Fruit fly (Drosophila melanogaster) whole organism, embryonic: Measurements from ENCODE around the gene CG32772.

Experiments
- Adf1 ChIP-seq: fragments of 200-800 bp; sonication (Bioruptor generic); IDR thresholded peaks from 2 replicates; pipeline ENCODE4 v1.3.6; 2022; ENCODE audit warnings: missing biosample characterization, missing genetic modification characterization
- Antp ChIP-seq: fragments of 200-800 bp; sonication (Bioruptor generic); optimal IDR thresholded peaks from 3 replicates; lab custom pipeline; 2016; ENCODE audit warnings: missing biosample characterization, missing genetic modification characterization
- Awh ChIP-seq: fragments of 200-800 bp; sonication (Bioruptor generic); IDR thresholded peaks from 2 replicates; pipeline ENCODE4, ENCODE4 v1.3.6; 2022; ENCODE audit warnings: missing biosample characterization, missing genetic modification characterization
- CG10366 ChIP-seq: fragments of 200-800 bp; sonication (Bioruptor generic); IDR thresholded peaks from 2 replicates; pipeline ENCODE4 v1.3.6; 2022; ENCODE audit warnings: missing biosample characterization, missing genetic modification characterization
- CG10979 ChIP-seq: fragments of 200-800 bp; sonication (Bioruptor generic); optimal IDR thresholded peaks from 2 replicates; lab custom pipeline; 2018; ENCODE audit warnings: missing biosample characterization, mild to moderate bottlenecking, missing genetic modification characterization, moderate library complexity
- CG12071 ChIP-seq: fragments of 200-800 bp; sonication (Bioruptor generic); optimal IDR thresholded peaks from 3 replicates; lab custom pipeline; 2018; ENCODE audit warnings: missing biosample characterization, mild to moderate bottlenecking, missing genetic modification characterization
- CG12299 ChIP-seq: fragments of 200-800 bp; sonication (Bioruptor generic); optimal IDR thresholded peaks from 2 replicates; lab custom pipeline; 2018; ENCODE audit warnings: missing biosample characterization, mild to moderate bottlenecking, missing genetic modification characterization
- CG12769 ChIP-seq: fragments of 200-800 bp; sonication (Bioruptor generic); optimal IDR thresholded peaks from 2 replicates; lab custom pipeline; 2019; ENCODE audit warnings: missing biosample characterization, mild to moderate bottlenecking, missing genetic modification characterization, moderate library complexity
- CG14441 ChIP-seq: fragments of 200-800 bp; sonication (Bioruptor generic); IDR thresholded peaks from 2 replicates; pipeline ENCODE4 v1.3.6; 2022; ENCODE audit warnings: missing biosample characterization, missing genetic modification characterization
- CG15479 ChIP-seq: fragments of 200-800 bp; sonication (Bioruptor generic); optimal IDR thresholded peaks from 3 replicates; lab custom pipeline; 2019; ENCODE audit warnings: missing biosample characterization, mild to moderate bottlenecking, missing genetic modification characterization, moderate library complexity
- CG1792 ChIP-seq: fragments of 200-800 bp; sonication (Bioruptor generic); optimal IDR thresholded peaks from 2 replicates; lab custom pipeline; 2016; ENCODE audit warnings: missing biosample characterization, missing genetic modification characterization
- CG18599 ChIP-seq: fragments of 200-800 bp; sonication (Bioruptor generic); optimal IDR thresholded peaks from 3 replicates; lab custom pipeline; 2017; ENCODE audit warnings: missing biosample characterization, missing genetic modification characterization, mild to moderate bottlenecking, moderate library complexity, missing genetic modification reagents
- CG32767 ChIP-seq: fragments of 200-800 bp; sonication (Bioruptor generic); IDR thresholded peaks from 2 replicates; pipeline ENCODE4 v1.3.6; 2022; ENCODE audit warnings: missing biosample characterization, missing genetic modification characterization
- CG4707 ChIP-seq: fragments of 200-800 bp; sonication (Bioruptor generic); optimal IDR thresholded peaks from 2 replicates; lab custom pipeline; 2018; ENCODE audit warnings: missing biosample characterization, mild to moderate bottlenecking, missing genetic modification characterization, moderate library complexity
- CG6254 ChIP-seq: fragments of 200-800 bp; sonication (Bioruptor generic); optimal IDR thresholded peaks from 3 replicates; lab custom pipeline; 2017; ENCODE audit warnings: mild to moderate bottlenecking, missing biosample characterization, missing genetic modification reagents, missing genetic modification characterization
- CG6272 ChIP-seq: fragments of 200-800 bp; sonication (Bioruptor generic); IDR thresholded peaks from 2 replicates; pipeline ENCODE4 v1.3.6; 2022; ENCODE audit warnings: missing biosample characterization, missing genetic modification characterization
- CG7357 ChIP-seq: fragments of 200-800 bp; sonication (Bioruptor generic); IDR thresholded peaks from 3 replicates; pipeline ENCODE4 v1.3.6; 2022; ENCODE audit warnings: missing biosample characterization, missing genetic modification characterization
- CG7556 ChIP-seq: fragments of 200-800 bp; sonication (Bioruptor generic); optimal IDR thresholded peaks from 2 replicates; lab custom pipeline; 2017; ENCODE audit warnings: missing biosample characterization, mild to moderate bottlenecking, missing genetic modification characterization
- CG7745 ChIP-seq: fragments of 200-800 bp; sonication (Bioruptor generic); optimal IDR thresholded peaks from 2 replicates; lab custom pipeline; 2018; ENCODE audit warnings: missing biosample characterization, mild to moderate bottlenecking, missing genetic modification characterization, moderate library complexity
- CG9727 ChIP-seq: fragments of 200-800 bp; sonication (Bioruptor generic); optimal IDR thresholded peaks from 3 replicates; lab custom pipeline; 2017; ENCODE audit warnings: missing biosample characterization, mild to moderate bottlenecking, missing genetic modification characterization
- D19B ChIP-seq: fragments of 200-800 bp; sonication (Bioruptor generic); optimal IDR thresholded peaks from 2 replicates; lab custom pipeline; 2017; ENCODE audit warnings: missing biosample characterization, mild to moderate bottlenecking, missing genetic modification characterization
- Doc3 ChIP-seq: fragments of 200-800 bp; sonication (Bioruptor generic); IDR thresholded peaks from 3 replicates; pipeline ENCODE4 v1.3.6; 2022; ENCODE audit warnings: missing biosample characterization, missing genetic modification characterization; ENCODE audit not compliant: partially characterized antibody
- Fer1 ChIP-seq: fragments of 200-800 bp; sonication (Bioruptor generic); optimal IDR thresholded peaks from 2 replicates; lab custom pipeline; 2017; ENCODE audit warnings: missing biosample characterization, mild to moderate bottlenecking, missing genetic modification characterization
- HHEX ChIP-seq: fragments of 200-800 bp; sonication (Bioruptor generic); optimal IDR thresholded peaks from 3 replicates; lab custom pipeline; 2017; ENCODE audit warnings: missing biosample characterization, mild to moderate bottlenecking, missing genetic modification characterization, missing genetic modification reagents
- HLH3B ChIP-seq: fragments of 200-800 bp; sonication (Bioruptor generic); IDR thresholded peaks from 2 replicates; pipeline ENCODE4 v1.3.6; 2022; ENCODE audit warnings: missing biosample characterization, missing genetic modification characterization
- HmgZ ChIP-seq: fragments of 200-800 bp; sonication (Bioruptor generic); optimal IDR thresholded peaks from 2 replicates; lab custom pipeline; 2018; ENCODE audit warnings: missing biosample characterization, mild to moderate bottlenecking, missing genetic modification characterization
- MBD-R2 ChIP-seq: fragments of 200-800 bp; sonication (Bioruptor generic); IDR thresholded peaks from 2 replicates; pipeline ENCODE4 v1.3.6; 2022; ENCODE audit warnings: missing biosample characterization, missing genetic modification characterization
- MTF-1 ChIP-seq: fragments of 200-800 bp; sonication (Bioruptor generic); optimal IDR thresholded peaks from 2 replicates; lab custom pipeline; 2018; ENCODE audit warnings: missing biosample characterization, mild to moderate bottlenecking, missing genetic modification characterization, borderline replicate concordance
- NC2α ChIP-seq: fragments of 200-800 bp; sonication (Bioruptor generic); optimal IDR thresholded peaks from 2 replicates; lab custom pipeline; 2016; ENCODE audit warnings: missing biosample characterization, missing genetic modification characterization
- Neu2 ChIP-seq: fragments of 200-800 bp; sonication (Bioruptor generic); optimal IDR thresholded peaks from 3 replicates; lab custom pipeline; 2016; ENCODE audit warnings: missing biosample characterization, missing genetic modification characterization, borderline replicate concordance
- Six4 ChIP-seq: fragments of 200-800 bp; sonication (Bioruptor generic); optimal IDR thresholded peaks from 2 replicates; lab custom pipeline; 2016; ENCODE audit warnings: missing biosample characterization, missing genetic modification characterization
- Ssrp ChIP-seq: fragments of 200-800 bp; sonication (Bioruptor generic); optimal IDR thresholded peaks from 2 replicates; lab custom pipeline; 2018; ENCODE audit warnings: missing biosample characterization, mild to moderate bottlenecking, missing genetic modification characterization, moderate library complexity
- Vsx1 ChIP-seq: fragments of 200-800 bp; sonication (Bioruptor generic); optimal IDR thresholded peaks from 2 replicates; lab custom pipeline; 2017; ENCODE audit warnings: missing biosample characterization, mild to moderate bottlenecking, missing genetic modification characterization, missing genetic modification reagents
- ap ChIP-seq: fragments of 200-800 bp; sonication (Bioruptor generic); IDR thresholded peaks from 2 replicates; pipeline ENCODE4 v1.3.6; 2022; ENCODE audit warnings: missing biosample characterization, missing genetic modification characterization
- ara ChIP-seq: fragments of 200-800 bp; sonication (Bioruptor generic); IDR thresholded peaks from 2 replicates; pipeline ENCODE4 v1.3.6; 2022; ENCODE audit warnings: missing biosample characterization, missing genetic modification characterization
- ash1 ChIP-seq: fragments of 200-800 bp; sonication (Bioruptor generic); optimal IDR thresholded peaks from 2 replicates; lab custom pipeline; 2018; ENCODE audit warnings: missing biosample characterization, mild to moderate bottlenecking, missing genetic modification characterization
- cato ChIP-seq: fragments of 200-800 bp; sonication (Bioruptor generic); optimal IDR thresholded peaks from 2 replicates; lab custom pipeline; 2016; ENCODE audit warnings: missing biosample characterization, missing genetic modification characterization, borderline replicate concordance
- dimm ChIP-seq: fragments of 200-800 bp; sonication (Bioruptor generic); IDR thresholded peaks from 2 replicates; pipeline ENCODE4 v1.3.6; 2022; ENCODE audit warnings: missing biosample characterization, missing genetic modification characterization
- disco-r ChIP-seq: fragments of 200-800 bp; sonication (Bioruptor generic); optimal IDR thresholded peaks from 2 replicates; lab custom pipeline; 2016; ENCODE audit warnings: missing biosample characterization, missing genetic modification characterization
- fu2 ChIP-seq: fragments of 200-800 bp; sonication (Bioruptor generic); optimal IDR thresholded peaks from 2 replicates; lab custom pipeline; 2016; ENCODE audit warnings: missing biosample characterization, missing genetic modification characterization
- grau ChIP-seq: fragments of 200-800 bp; optimal IDR thresholded peaks from 3 replicates; lab custom pipeline; 2019; ENCODE audit warnings: missing biosample characterization, mild to moderate bottlenecking, missing genetic modification characterization, moderate library complexity
- gsb-n ChIP-seq: fragments of 200-800 bp; sonication (Bioruptor generic); optimal IDR thresholded peaks from 3 replicates; lab custom pipeline; 2018; ENCODE audit warnings: missing biosample characterization, mild to moderate bottlenecking, missing genetic modification characterization
- mirr ChIP-seq: fragments of 200-800 bp; sonication (Bioruptor generic); optimal IDR thresholded peaks from 3 replicates; lab custom pipeline; 2018; ENCODE audit warnings: missing biosample characterization, mild to moderate bottlenecking, missing genetic modification characterization
- org-1 ChIP-seq: fragments of 200-800 bp; sonication (Bioruptor generic); optimal IDR thresholded peaks from 2 replicates; lab custom pipeline; 2017; ENCODE audit warnings: missing biosample characterization, missing genetic modification characterization
- otp ChIP-seq: fragments of 200-800 bp; sonication (Bioruptor generic); IDR thresholded peaks from 3 replicates; pipeline ENCODE4, ENCODE4 v1.3.6; 2022; ENCODE audit warnings: missing biosample characterization, missing genetic modification characterization
- pho ChIP-seq: fragments of 200-800 bp; sonication (Bioruptor generic); optimal IDR thresholded peaks from 2 replicates; lab custom pipeline; 2016; ENCODE audit warnings: missing biosample characterization, missing genetic modification characterization
- pnt ChIP-seq: fragments of 200-800 bp; sonication (Bioruptor generic); optimal IDR thresholded peaks from 3 replicates; lab custom pipeline; 2016; ENCODE audit warnings: missing biosample characterization, missing genetic modification characterization
- sisA ChIP-seq: fragments of 200-800 bp; sonication (Bioruptor generic); IDR thresholded peaks from 2 replicates; pipeline ENCODE4 v1.3.6; 2022; ENCODE audit warnings: missing biosample characterization, missing genetic modification characterization
- sug ChIP-seq: fragments of 200-800 bp; optimal IDR thresholded peaks from 2 replicates; lab custom pipeline; 2019; ENCODE audit warnings: missing biosample characterization, mild to moderate bottlenecking, missing genetic modification characterization, moderate library complexity
- unc-4 ChIP-seq: fragments of 200-800 bp; sonication (Bioruptor generic); IDR thresholded peaks from 2 replicates; pipeline ENCODE4 v1.3.6; 2022; ENCODE audit warnings: missing biosample characterization, missing genetic modification characterization; ENCODE audit not compliant: partially characterized antibody

CG32772 gene

dm6 chrX:4955788-4956442 lies 47.0 kb downstream of the CG32772 start (continued):
- TF ChIP-seq ash1 (GFP tag; lab: Kevin White, UChicago) (no peak), dimm (no peak), fu2 (GFP tag; lab: Kevin White, UChicago) (no peak), CG10366 (GFP tag; lab: Robert Waterston, UW) (peak; percentile 20), CG4707 (GFP tag; lab: Kevin White, UChicago) (no peak), CG6254 (GFP tag; lab: Kevin White, UChicago) (peak; percentile 8), HLH3B (GFP tag; lab: Robert Waterston, UW) (0 out of 2 replicates have a peak, but pooled peaks have one; percentile 6), grau (tag; lab: Kevin White, UChicago) (no peak), Awh (no peak), HmgZ (tag; lab: Kevin White, UChicago) (no peak), sisA (0 out of 2 replicates have a peak, but pooled peaks have one; percentile 19), Neu2 (GFP tag; lab: Kevin White, UChicago) (no peak), Six4 (GFP tag; lab: Kevin White, UChicago) (no peak), CG12769 (tag; lab: Kevin White, UChicago) (no peak), Vsx1 (GFP tag; lab: Kevin White, UChicago) (no peak), CG7357 (GFP tag; lab: Robert Waterston, UW) (no peak), CG7745 (tag; lab: Kevin White, UChicago) (no peak), Ssrp (tag; lab: Kevin White, UChicago) (no peak), CG32767 (no peak), CG14441 (no peak), CG9727 (GFP tag; lab: Kevin White, UChicago) (peak; percentile 18), Doc3 (peak; percentile 94), CG12299 (tag; lab: Kevin White, UChicago) (no peak), Fer1 (GFP tag; lab: Kevin White, UChicago) (no peak), CG18599 (no peak), pho (GFP tag; lab: Kevin White, UChicago) (no peak), CG6272 (GFP tag; lab: Robert Waterston, UW) (no peak; the same call in 1 of the 2 replicates), HHEX (GFP tag; lab: Kevin White, UChicago) (peak; percentile 27), unc-4 (GFP tag; lab: Robert Waterston, UW) (peak; percentile 94), mirr (GFP tag; lab: Kevin White, UChicago) (peak; percentile 28), ara (GFP tag; lab: Robert Waterston, UW) (no peak), gsb-n (peak; percentile 3), CG12071 (GFP tag; lab: Kevin White, UChicago) (no peak), disco-r (GFP tag; lab: Kevin White, UChicago) (no peak), CG15479 (GFP tag; lab: Kevin White, UChicago) (no peak), otp (GFP tag; lab: Robert Waterston, UW) (no peak), org-1 (peak; percentile 4), CG1792 (no peak), NC2α (GFP tag; lab: Kevin White, UChicago) (no peak), Antp (GFP tag; lab: Kevin White, UChicago) (no peak), Adf1 (GFP tag; lab: Robert Waterston, UW) (no peak), cato (GFP tag; lab: Kevin White, UChicago) (no peak), MTF-1 (no peak), CG7556 (GFP tag; lab: Kevin White, UChicago) (peak; percentile 1), ap (GFP tag; lab: Robert Waterston, UW) (no peak), sug (tag; lab: Kevin White, UChicago) (no peak), CG10979 (tag; lab: Kevin White, UChicago) (no peak), pnt (GFP tag; lab: Kevin White, UChicago) (no peak), D19B (GFP tag; lab: Kevin White, UChicago) (no peak), MBD-R2 (GFP tag; lab: Robert Waterston, UW) (no peak)
